Fruit fly (Drosophila melanogaster): ENCODE data around the gene Sry-beta.

The Sry-beta gene

dm6 chr3R:30092700-30093044 is 53.2 kb downstream of the Sry-beta start (continued):
- TF ChIP-seq CG4820 (GFP tag; optimal IDR thresholded peaks at IDR 0.05) (peak; percentile 71), CG16863 (GFP tag; optimal IDR thresholded peaks at IDR 0.05) (peak; percentile 79), dimm (GFP tag; IDR thresholded peaks at IDR 0.05) (peak; percentile 59), cg (GFP tag; optimal IDR thresholded peaks at IDR 0.05) (no peak), Fer3 (tag; optimal IDR thresholded peaks at IDR 0.05) (peak; percentile 88), CG9876 (GFP tag; optimal IDR thresholded peaks at IDR 0.05) (peak; percentile 68), CG1602 (GFP tag; optimal IDR thresholded peaks at IDR 0.05) (peak; percentile 73), MTF-1 (GFP tag; optimal IDR thresholded peaks at IDR 0.05; ENCODE audit: borderline replicate concordance) (peak; percentile 50), vfl (GFP tag; optimal IDR thresholded peaks at IDR 0.05) (peak; percentile 92), CG12391 (tag; optimal IDR thresholded peaks at IDR 0.05) (peak; percentile 86), HLHmδ (GFP tag; optimal IDR thresholded peaks at IDR 0.05) (no peak), CG2202 (tag; optimal IDR thresholded peaks at IDR 0.05) (peak; percentile 59), disco-r (GFP tag; optimal IDR thresholded peaks at IDR 0.05) (peak; percentile 75), psq (GFP tag; optimal IDR thresholded peaks at IDR 0.05) (peak; percentile 34), CG12942 (GFP tag; optimal IDR thresholded peaks at IDR 0.05) (peak; percentile 75), en (GFP tag; optimal IDR thresholded peaks at IDR 0.05) (peak; percentile 76), CG30403 (GFP tag; optimal IDR thresholded peaks at IDR 0.05) (peak; percentile 90), knrl (GFP tag; IDR thresholded peaks at IDR 0.05; ENCODE audit: partially characterized antibody) (no peak), gce (GFP tag; IDR thresholded peaks at IDR 0.05) (peak; percentile 90), Usf (GFP tag; optimal IDR thresholded peaks at IDR 0.05) (peak; percentile 12), zfh2 (GFP tag; optimal IDR thresholded peaks at IDR 0.05) (peak; percentile 84), Blimp-1 (GFP tag; optimal IDR thresholded peaks at IDR 0.05) (peak; percentile 99), Adf1 (GFP tag; IDR thresholded peaks at IDR 0.05) (peak; percentile 67), lbe (GFP tag; optimal IDR thresholded peaks at IDR 0.05) (no peak), CG2712 (tag; optimal IDR thresholded peaks at IDR 0.05) (peak; percentile 86), pho (GFP tag; optimal IDR thresholded peaks at IDR 0.05) (peak; percentile 86), Lhr (GFP tag; optimal IDR thresholded peaks at IDR 0.05) (peak; percentile 18), Aef1 (GFP tag; IDR thresholded peaks at IDR 0.05) (peak; percentile 75), ara (GFP tag; IDR thresholded peaks at IDR 0.05) (peak; percentile 85), fd64A (GFP tag; optimal IDR thresholded peaks at IDR 0.05) (peak; percentile 71), seq (GFP tag; IDR thresholded peaks at IDR 0.05) (peak; percentile 89), CG8089 (GFP tag; optimal IDR thresholded peaks at IDR 0.05) (peak; percentile 66), vnd (GFP tag; IDR thresholded peaks at IDR 0.05; ENCODE audit: partially characterized antibody) (no peak), sens (GFP tag) (peak; percentile 95), CG10543 (GFP tag; optimal IDR thresholded peaks at IDR 0.05) (peak; percentile 56), Hey (tag; optimal IDR thresholded peaks at IDR 0.05) (peak; percentile 56), CG17568 (GFP tag; optimal IDR thresholded peaks at IDR 0.05) (peak; percentile 77), nau (GFP tag; optimal IDR thresholded peaks at IDR 0.05) (peak; percentile 87), Dip2 (GFP tag; IDR thresholded peaks at IDR 0.05) (no peak), Nf-YC (tag; optimal IDR thresholded peaks at IDR 0.05) (peak; percentile 54), exex (tag; optimal IDR thresholded peaks at IDR 0.05) (peak; percentile 48), peb (GFP tag; IDR thresholded peaks at IDR 0.05) (peak; percentile 77), CG7556 (GFP tag; optimal IDR thresholded peaks at IDR 0.05) (peak; percentile 83), Hsf (GFP tag; optimal IDR thresholded peaks at IDR 0.05) (peak; percentile 88), zen (tag; optimal IDR thresholded peaks at IDR 0.05) (peak; percentile 67), CG12155 (GFP tag; optimal IDR thresholded peaks at IDR 0.05) (peak; percentile 83), HmgZ (tag; optimal IDR thresholded peaks at IDR 0.05) (peak; percentile 79), ken (GFP tag; IDR thresholded peaks at IDR 0.05) (peak; percentile 79), tgo (GFP tag; IDR thresholded peaks at IDR 0.05) (peak; percentile 79), CG34376 (GFP tag; optimal IDR thresholded peaks at IDR 0.05) (peak; percentile 58), crol (GFP tag; IDR thresholded peaks at IDR 0.05) (no peak; the same call in 1 of the 2 replicates), sna (GFP tag; IDR thresholded peaks at IDR 0.05; ENCODE audit: partially characterized antibody) (no peak)

Data from whole organism, embryonic.